Comparison of ENCODE assay signal across 2 worm cellular contexts in genomic region chrX:11551808-11552207, ce11.
TF ChIP-seq lines count a peak whose summit lies in the region.

No protein-coding gene starts in this region.

TF ChIP-seq in whole organism, L2 larva, 48 proteins besides CTCF, POLR2A, EP300 and RAD21:
- no peak for TF ChIP-seq ama-1 (optimal IDR thresholded peaks at IDR 0.05; lab: Kevin White, UChicago)
- TF ChIP-seq unc-55 (GFP tag; optimal IDR thresholded peaks at IDR 0.05; lab: Kevin White, UChicago), result peak; percentile 57

TF ChIP-seq in whole organism, L4 larva, 104 proteins besides CTCF, POLR2A, EP300 and RAD21:
- TF ChIP-seq unc-62 (GFP tag; optimal IDR thresholded peaks at IDR 0.05 in 1 of 2; lab: Kevin White, UChicago) (peak in 1 of 2 experiments; percentile 74), unc-62 (tag; optimal IDR thresholded peaks at IDR 0.05; lab: Kevin White, UChicago) (no peak), nhr-76 (tag; optimal IDR thresholded peaks at IDR 0.05; lab: Kevin White, UChicago) (no peak), tag-97 (GFP tag; IDR thresholded peaks at IDR 0.05; lab: Robert Waterston, UW) (peak; percentile 83; the same call in 1 of the 2 replicates), aha-1 (tag; lab: Kevin White, UChicago) (peak; percentile 85), daf-16 (GFP tag; optimal IDR thresholded peaks at IDR 0.05; lab: Kevin White, UChicago) (no peak), daf-16 (tag; optimal IDR thresholded peaks at IDR 0.05; lab: Kevin White, UChicago) (no peak)
